Worm (Caenorhabditis elegans): ENCODE data around the gene mmaa-1.

- TF ChIP-seq him-1 (tag; optimal IDR thresholded peaks at IDR 0.05): no peak
- no peak for TF ChIP-seq W03F9.2 (tag; optimal IDR thresholded peaks at IDR 0.05)
Observed at ce11 chrII:7144307-7144706, 43.3 kb upstream of the mmaa-1 start, which contains the start of gene npr-31.

Measured in whole organism, L4/young adult.